Worm (Caenorhabditis elegans): ENCODE data around the gene E04F6.4.
A peak's percentile ranks its signal among the peaks of the same experiment; 100 is the strongest.

Gene E04F6.4

ce11 chrII:7230684-7231083, 41.5 kb downstream of the E04F6.4 start:
- peak; percentile 58 for TF ChIP-seq ama-1 (optimal IDR thresholded peaks at IDR 0.05)
- no peak for TF ChIP-seq egl-5 (tag; optimal IDR thresholded peaks at IDR 0.05)
- peak; percentile 29 for TF ChIP-seq nhr-43 (tag; optimal IDR thresholded peaks at IDR 0.05; ENCODE audit: poor library complexity, severe bottlenecking)
- peak; percentile 44 for TF ChIP-seq tbx-2 (tag; optimal IDR thresholded peaks at IDR 0.05)

ce11 chrII:7231951-7232350, 42.7 kb downstream of the E04F6.4 start:
- TF ChIP-seq ztf-4 (tag; optimal IDR thresholded peaks at IDR 0.05) = no peak
- TF ChIP-seq snpc-4 (tag; optimal IDR thresholded peaks at IDR 0.05) = peak; percentile 67

ce11 chrII:7232517-7232916, 43.3 kb downstream of the E04F6.4 start, which contains the start of gene ctsa-3.1:
Gene ctsa-3.1, plus strand, starts transcription at chrII:7232853.
- TF ChIP-seq nhr-67 (tag; optimal IDR thresholded peaks at IDR 0.05) (no peak), pha-4 (tag; optimal IDR thresholded peaks at IDR 0.05) (peak; percentile 6), pqm-1 (tag; optimal IDR thresholded peaks at IDR 0.05) (peak; percentile 75), elt-2 (tag; optimal IDR thresholded peaks at IDR 0.05) (peak; percentile 79)

- TF ChIP-seq unc-62 (GFP tag; optimal IDR thresholded peaks at IDR 0.05) = no peak
- TF ChIP-seq nhr-237 (tag; optimal IDR thresholded peaks at IDR 0.05) = no peak
- TF ChIP-seq nhr-76 (tag; optimal IDR thresholded peaks at IDR 0.05) = no peak
- TF ChIP-seq daf-12 (tag; optimal IDR thresholded peaks at IDR 0.05) = no peak
- TF ChIP-seq nhr-77 (tag; optimal IDR thresholded peaks at IDR 0.05) = no peak
- TF ChIP-seq pha-4 (tag; optimal IDR thresholded peaks at IDR 0.05) = peak; percentile 11
- no peak for TF ChIP-seq ZK546.5 (tag; optimal IDR thresholded peaks at IDR 0.05)
- TF ChIP-seq elt-1 (tag; optimal IDR thresholded peaks at IDR 0.05) = no peak
- TF ChIP-seq nhr-25 (tag; optimal IDR thresholded peaks at IDR 0.05) = no peak
- peak; percentile 26 for TF ChIP-seq pqm-1 (tag; optimal IDR thresholded peaks at IDR 0.05)
- no peak for TF ChIP-seq fkh-2 (tag; optimal IDR thresholded peaks at IDR 0.05)
- TF ChIP-seq hmg-11 (tag; optimal IDR thresholded peaks at IDR 0.05) = no peak
- no peak for TF ChIP-seq nhr-23 (tag; optimal IDR thresholded peaks at IDR 0.05)
- TF ChIP-seq ceh-28 (tag; optimal IDR thresholded peaks at IDR 0.05) = no peak
- TF ChIP-seq nhr-28 (tag; optimal IDR thresholded peaks at IDR 0.05) = no peak
- no peak for TF ChIP-seq unc-39 (tag; optimal IDR thresholded peaks at IDR 0.05)
- no peak for TF ChIP-seq nhr-12 (tag; optimal IDR thresholded peaks at IDR 0.05)
- TF ChIP-seq elt-2 (tag; optimal IDR thresholded peaks at IDR 0.05) = peak; percentile 62
- no peak for TF ChIP-seq fos-1 (tag; optimal IDR thresholded peaks at IDR 0.05)
Measured at ce11 chrII:7233274-7233673, 44.1 kb downstream of the E04F6.4 start.

- TF ChIP-seq mml-1 (tag; optimal IDR thresholded peaks at IDR 0.05) = no peak
- peak; percentile 21 for TF ChIP-seq pqm-1 (tag; optimal IDR thresholded peaks at IDR 0.05)
- peak; percentile 58 for TF ChIP-seq elt-2 (tag; optimal IDR thresholded peaks at IDR 0.05)
- TF ChIP-seq lin-15B (tag; optimal IDR thresholded peaks at IDR 0.05) = no peak
- no peak for TF ChIP-seq hmg-11 (tag; optimal IDR thresholded peaks at IDR 0.05)
- no peak for TF ChIP-seq nhr-11 (tag; optimal IDR thresholded peaks at IDR 0.05)
Measured at ce11 chrII:7236937-7237336, 47.7 kb downstream of the E04F6.4 start.

ce11 chrII:7238248-7238647, 49.0 kb downstream of the E04F6.4 start, which contains the start of gene aqp-1:
Gene aqp-1, minus strand, starts transcription at chrII:7238349.
- TF ChIP-seq aly-2 (tag; optimal IDR thresholded peaks at IDR 0.05) = no peak
- TF ChIP-seq snpc-4 (tag; optimal IDR thresholded peaks at IDR 0.05) = no peak
- TF ChIP-seq elt-1 (tag; optimal IDR thresholded peaks at IDR 0.05) = no peak
- TF ChIP-seq nhr-23 (tag; optimal IDR thresholded peaks at IDR 0.05) = no peak
- TF ChIP-seq nhr-67 (tag; optimal IDR thresholded peaks at IDR 0.05) = no peak
- peak; percentile 49 for TF ChIP-seq jun-1 (tag; optimal IDR thresholded peaks at IDR 0.05)
- TF ChIP-seq unc-39 (tag; optimal IDR thresholded peaks at IDR 0.05) = no peak
- no peak for TF ChIP-seq ztf-11 (tag; optimal IDR thresholded peaks at IDR 0.05)
- no peak for TF ChIP-seq nfya-1 (tag; optimal IDR thresholded peaks at IDR 0.05; ENCODE audit: insufficient read depth)
- TF ChIP-seq pha-4 (tag; optimal IDR thresholded peaks at IDR 0.05) = peak; percentile 83
- TF ChIP-seq elt-2 (tag; optimal IDR thresholded peaks at IDR 0.05) = peak; percentile 92
- TF ChIP-seq ztf-4 (tag; optimal IDR thresholded peaks at IDR 0.05) = no peak
- no peak for TF ChIP-seq lin-15B (tag; optimal IDR thresholded peaks at IDR 0.05)
- no peak for TF ChIP-seq egl-5 (tag; optimal IDR thresholded peaks at IDR 0.05)
- TF ChIP-seq nhr-237 (tag; optimal IDR thresholded peaks at IDR 0.05) = no peak
- no peak for TF ChIP-seq nhr-25 (tag; optimal IDR thresholded peaks at IDR 0.05)
- TF ChIP-seq mdl-1 (tag; optimal IDR thresholded peaks at IDR 0.05) = no peak
- peak; percentile 93 for TF ChIP-seq pqm-1 (tag; optimal IDR thresholded peaks at IDR 0.05)
- TF ChIP-seq ama-1 (optimal IDR thresholded peaks at IDR 0.05) = peak; percentile 33

Data from whole organism, L3 larva.